Worm (Caenorhabditis elegans) whole organism, early embryonic: Measurements from ENCODE around the gene lgc-23.

Source experiments
- ama-1 ChIP-seq: fragments of 150-350 bp; optimal IDR thresholded peaks from 2 replicates; lab custom pipeline; 2014
- hnd-1 ChIP-seq: sonication (generic microtip); optimal IDR thresholded peaks from 2 replicates; lab custom pipeline; 2016; ENCODE audit warnings: missing genetic modification characterization, missing compliant biosample characterization

ce11 chrX:12034661-12035060 lies 30.3 kb upstream of the lgc-23 start:
- TF ChIP-seq hnd-1 (tag; lab: Kevin White, UChicago) (no peak), ama-1 (lab: Kevin White, UChicago) (no peak)
